Worm (Caenorhabditis elegans) whole organism, L1 larva: ENCODE results near the gene T03E6.9.

Experiments used
- C16A3.4 ChIP-seq: fragments of 150-350 bp; optimal IDR thresholded peaks from 2 replicates; lab custom pipeline; 2014; ENCODE audit warnings: missing biosample characterization, missing genetic modification characterization
- F16B12.6 ChIP-seq: fragments of 150-350 bp; optimal IDR thresholded peaks from 2 replicates; lab custom pipeline; 2014; ENCODE audit warnings: missing biosample characterization, missing genetic modification characterization
- ceh-90 ChIP-seq: sonication (generic microtip); optimal IDR thresholded peaks from 2 replicates; lab custom pipeline; 2016; ENCODE audit warnings: missing genetic modification characterization, missing compliant biosample characterization
- ces-1 ChIP-seq: fragments of 150-350 bp; optimal IDR thresholded peaks from 2 replicates; lab custom pipeline; 2014; ENCODE audit warnings: missing biosample characterization, missing genetic modification reagents, missing genetic modification characterization
- egl-27 ChIP-seq, 2 experiments: fragments of 150-350 bp in 1 of 2; sonication (generic microtip); optimal IDR thresholded peaks; 3 replicates each; lab custom pipeline; 2017 to 2018; ENCODE audit warnings: missing biosample characterization in 2 of 2, missing genetic modification characterization in 2 of 2, missing genetic modification reagents in 2 of 2
- elt-2 ChIP-seq: sonication (generic microtip); optimal IDR thresholded peaks from 2 replicates; lab custom pipeline; 2016; ENCODE audit warnings: missing genetic modification characterization, mild to moderate bottlenecking, inconsistent platforms, missing compliant biosample characterization, missing genetic modification reagents
- fkh-10 ChIP-seq: sonication (generic microtip); optimal IDR thresholded peaks from 2 replicates; lab custom pipeline; 2017; ENCODE audit warnings: missing biosample characterization, missing genetic modification reagents, missing genetic modification characterization
- hpl-2 ChIP-seq: fragments of 150-350 bp; optimal IDR thresholded peaks from 2 replicates; lab custom pipeline; 2014; ENCODE audit warnings: missing biosample characterization, missing genetic modification reagents, missing genetic modification characterization
- lin-13 ChIP-seq: fragments of 150-350 bp; optimal IDR thresholded peaks from 2 replicates; lab custom pipeline; 2014; ENCODE audit warnings: missing biosample characterization, missing genetic modification reagents, missing genetic modification characterization
- lin-35 ChIP-seq, 2 experiments: fragments of 150-350 bp; optimal IDR thresholded peaks; 2 replicates each; lab custom pipeline; 2014; ENCODE audit warnings: missing biosample characterization in 2 of 2, missing genetic modification characterization in 2 of 2, missing genetic modification reagents in 2 of 2
- lin-39 ChIP-seq: fragments of 150-350 bp; optimal IDR thresholded peaks from 2 replicates; lab custom pipeline; 2014; ENCODE audit warnings: missing biosample characterization, missing genetic modification reagents, missing genetic modification characterization
- mab-9 ChIP-seq: fragments of 200-800 bp; sonication (Bioruptor generic); IDR thresholded peaks from 2 replicates; pipeline ENCODE4 v1.3.6; 2022; ENCODE audit warnings: missing genetic modification reagents, missing genetic modification characterization, missing compliant biosample characterization
- mep-1 ChIP-seq: fragments of 150-350 bp; optimal IDR thresholded peaks from 2 replicates; lab custom pipeline; 2014; ENCODE audit warnings: missing biosample characterization, missing genetic modification characterization
- nhr-19 ChIP-seq: fragments of 200-800 bp; sonication (Bioruptor generic); conservative IDR thresholded peaks from 2 replicates; pipeline ENCODE4 v1.3.6; 2022; ENCODE audit warnings: missing genetic modification characterization, missing compliant biosample characterization
- nhr-20 ChIP-seq: sonication (generic microtip); optimal IDR thresholded peaks from 2 replicates; lab custom pipeline; 2016; ENCODE audit warnings: mild to moderate bottlenecking, missing genetic modification characterization, missing compliant biosample characterization
- nhr-237 ChIP-seq: fragments of 150-350 bp; optimal IDR thresholded peaks from 2 replicates; lab custom pipeline; 2014; ENCODE audit warnings: missing biosample characterization, missing genetic modification characterization
- nhr-76 ChIP-seq: sonication (generic microtip); optimal IDR thresholded peaks from 2 replicates; lab custom pipeline; 2017; ENCODE audit warnings: missing biosample characterization, missing genetic modification characterization
- nhr-90 ChIP-seq: sonication (generic microtip); optimal IDR thresholded peaks from 2 replicates; lab custom pipeline; 2016; ENCODE audit warnings: mild to moderate bottlenecking, missing genetic modification characterization, missing compliant biosample characterization; ENCODE audit not compliant: poor library complexity
- rnt-1 ChIP-seq: sonication (generic microtip); optimal IDR thresholded peaks from 2 replicates; lab custom pipeline; 2016; ENCODE audit warnings: mild to moderate bottlenecking, missing genetic modification characterization, moderate library complexity, missing compliant biosample characterization
- sup-37 ChIP-seq: fragments of 200-800 bp; sonication (Bioruptor generic); optimal IDR thresholded peaks from 2 replicates; lab custom pipeline; 2018; ENCODE audit warnings: mild to moderate bottlenecking, missing genetic modification characterization, missing compliant biosample characterization
- tbx-2 ChIP-seq: sonication (generic microtip); optimal IDR thresholded peaks from 2 replicates; lab custom pipeline; 2016; ENCODE audit warnings: missing genetic modification characterization, missing compliant biosample characterization
- tlp-1 ChIP-seq: fragments of 150-350 bp; optimal IDR thresholded peaks from 2 replicates; lab custom pipeline; 2014; ENCODE audit warnings: missing biosample characterization, missing genetic modification characterization
- unc-130 ChIP-seq: fragments of 150-350 bp; optimal IDR thresholded peaks from 2 replicates; lab custom pipeline; 2017; ENCODE audit warnings: missing biosample characterization, missing genetic modification characterization, inconsistent platforms
- unc-30 ChIP-seq: sonication (generic microtip); optimal IDR thresholded peaks from 2 replicates; lab custom pipeline; 2017; ENCODE audit warnings: missing biosample characterization, missing genetic modification characterization
- unc-86 ChIP-seq: sonication (generic microtip); optimal IDR thresholded peaks from 2 replicates; lab custom pipeline; 2016; ENCODE audit warnings: missing genetic modification characterization, missing compliant biosample characterization
- vab-15 ChIP-seq: sonication (generic microtip); optimal IDR thresholded peaks from 2 replicates; lab custom pipeline; 2017; ENCODE audit warnings: missing genotype, mild to moderate bottlenecking, missing genetic modification characterization, missing compliant biosample characterization
- zip-4 ChIP-seq: fragments of 200-800 bp; sonication (Bioruptor generic); optimal IDR thresholded peaks from 2 replicates; lab custom pipeline; 2018; ENCODE audit warnings: mild to moderate bottlenecking, missing genetic modification characterization, moderate library complexity, missing compliant biosample characterization
- ztf-11 ChIP-seq, 2 experiments: sonication (generic microtip); optimal IDR thresholded peaks; 2 replicates each; lab custom pipeline; 2016 to 2017; ENCODE audit warnings: missing genetic modification characterization in 2 of 2, missing biosample characterization in 1 of 2, missing compliant biosample characterization in 1 of 2

T03E6.9 gene

ce11 chrV:16552929-16553328 is 47.6 kb downstream of the T03E6.9 start, which contains the start of gene Y32B12B.4 (continued):
- TF ChIP-seq elt-2 (tag; lab: Kevin White, UChicago): no peak
- no peak for TF ChIP-seq nhr-20 (tag; lab: Kevin White, UChicago)
- TF ChIP-seq tlp-1 (tag; lab: Kevin White, UChicago): no peak
- no peak for TF ChIP-seq fkh-10 (GFP tag; lab: Kevin White, UChicago)
- TF ChIP-seq nhr-19 (GFP tag; lab: Robert Waterston, UW): no peak
- TF ChIP-seq egl-27 (tag; optimal IDR thresholded peaks at IDR 0.05; lab: Kevin White, UChicago): no peak
- peak; percentile 24; the same call in 1 of the 2 replicates for TF ChIP-seq mab-9
- no peak for TF ChIP-seq nhr-90 (tag; lab: Kevin White, UChicago)
- TF ChIP-seq nhr-237 (tag; lab: Kevin White, UChicago): no peak
- no peak for TF ChIP-seq lin-39 (tag; lab: Kevin White, UChicago)
- no peak for TF ChIP-seq mep-1
- TF ChIP-seq hpl-2: no peak
- TF ChIP-seq rnt-1 (tag; lab: Kevin White, UChicago): peak; percentile 49
- no peak for TF ChIP-seq lin-13 (GFP tag; lab: Kevin White, UChicago)
- no peak for TF ChIP-seq nhr-76 (tag; lab: Kevin White, UChicago)
- TF ChIP-seq ceh-90: no peak
- TF ChIP-seq vab-15 (tag; lab: Kevin White, UChicago): no peak
- no peak for TF ChIP-seq sup-37
- TF ChIP-seq tbx-2 (tag; lab: Kevin White, UChicago): peak; percentile 3
- TF ChIP-seq C16A3.4 (tag; lab: Kevin White, UChicago): no peak
- no peak for TF ChIP-seq unc-130
- TF ChIP-seq, all 84 proteins: peak for 5

ce11 chrV:16550680-16551079 is 49.8 kb downstream of the T03E6.9 start, which contains the start of gene srbc-65:
srbc-65 (plus strand) TSS chrV:16550980.
- TF ChIP-seq nhr-237 (tag; lab: Kevin White, UChicago) (no peak), F16B12.6 (tag; lab: Kevin White, UChicago) (no peak), unc-30 (tag; lab: Kevin White, UChicago) (no peak), mep-1 (no peak), nhr-19 (GFP tag; lab: Robert Waterston, UW) (no peak), lin-35 (GFP tag; optimal IDR thresholded peaks at IDR 0.05; lab: Kevin White, UChicago) (no peak), ztf-11 (tag; optimal IDR thresholded peaks at IDR 0.05; lab: Kevin White, UChicago) (no peak), unc-130 (no peak), ces-1 (GFP tag; lab: Kevin White, UChicago) (no peak), zip-4 (GFP tag; lab: Kevin White, UChicago) (no peak), unc-86 (tag; lab: Kevin White, UChicago) (no peak)
